Worm (Caenorhabditis elegans) whole organism, L1 larva: ENCODE measurements around the gene C38C3.4.

ENCODE experiments used
- C04F5.9 ChIP-seq: sonication (generic microtip); optimal IDR thresholded peaks from 2 replicates; lab custom pipeline; 2016; ENCODE audit warnings: missing genetic modification characterization, missing compliant biosample characterization
- C34B4.2 ChIP-seq: sonication (generic microtip); optimal IDR thresholded peaks from 2 replicates; lab custom pipeline; 2017; ENCODE audit warnings: mild to moderate bottlenecking, missing genetic modification characterization, missing compliant biosample characterization
- aly-2 ChIP-seq: fragments of 150-350 bp; optimal IDR thresholded peaks from 2 replicates; lab custom pipeline; 2014; ENCODE audit warnings: missing biosample characterization, missing genetic modification characterization
- ama-1 ChIP-seq: fragments of 150-350 bp; optimal IDR thresholded peaks from 2 replicates; lab custom pipeline; 2014
- blmp-1 ChIP-seq: fragments of 150-350 bp; optimal IDR thresholded peaks from 2 replicates; lab custom pipeline; 2014; ENCODE audit warnings: missing biosample characterization, missing genetic modification characterization
- ceh-63 ChIP-seq: fragments of 200-800 bp; sonication (Bioruptor generic); optimal IDR thresholded peaks from 2 replicates; lab custom pipeline; 2018; ENCODE audit warnings: mild to moderate bottlenecking, missing genetic modification characterization, missing compliant biosample characterization
- ceh-90 ChIP-seq: sonication (generic microtip); optimal IDR thresholded peaks from 2 replicates; lab custom pipeline; 2016; ENCODE audit warnings: missing genetic modification characterization, missing compliant biosample characterization
- ces-1 ChIP-seq: fragments of 150-350 bp; optimal IDR thresholded peaks from 2 replicates; lab custom pipeline; 2014; ENCODE audit warnings: missing biosample characterization, missing genetic modification reagents, missing genetic modification characterization
- dpl-1 ChIP-seq, 3 experiments: fragments of 150-350 bp in 2 of 3; sonication (generic microtip) in 1 of 3; optimal IDR thresholded peaks; 2 replicates each; lab custom pipeline; 2014 to 2017; ENCODE audit warnings: missing biosample characterization in 3 of 3, missing genetic modification characterization in 3 of 3, missing genetic modification reagents in 3 of 3
- dsc-1 ChIP-seq: sonication (generic microtip); optimal IDR thresholded peaks from 2 replicates; lab custom pipeline; 2016; ENCODE audit warnings: mild to moderate bottlenecking, missing genetic modification characterization, missing compliant biosample characterization
- efl-1 ChIP-seq, 4 experiments: fragments of 150-350 bp; optimal IDR thresholded peaks in 3 of 4; peaks in 1 of 4; 1 replicate in 1 of 4; 2 replicates in 3 of 4; lab custom pipeline; 2014; ENCODE audit warnings: missing biosample characterization in 2 of 4, missing genetic modification characterization in 2 of 4, missing genetic modification reagents in 2 of 4
- efl-3 ChIP-seq: fragments of 200-800 bp; sonication (Bioruptor generic); optimal IDR thresholded peaks from 2 replicates; lab custom pipeline; 2018; ENCODE audit warnings: mild to moderate bottlenecking, missing genetic modification characterization, missing compliant biosample characterization
- egl-27 ChIP-seq, 2 experiments: fragments of 150-350 bp in 1 of 2; sonication (generic microtip); optimal IDR thresholded peaks; 3 replicates each; lab custom pipeline; 2017 to 2018; ENCODE audit warnings: missing biosample characterization in 2 of 2, missing genetic modification characterization in 2 of 2, missing genetic modification reagents in 2 of 2
- elt-3 ChIP-seq, 6 experiments: fragments of 150-350 bp in 1 of 6; sonication (generic microtip); optimal IDR thresholded peaks; 2 replicates each; lab custom pipeline; 2017 to 2018; ENCODE audit warnings: missing biosample characterization in 6 of 6, missing genetic modification characterization in 6 of 6, inconsistent platforms in 1 of 6
- fkh-4 ChIP-seq: sonication (generic microtip); optimal IDR thresholded peaks from 2 replicates; lab custom pipeline; 2016; ENCODE audit warnings: missing compliant biosample characterization, missing genetic modification characterization, borderline replicate concordance
- fkh-8 ChIP-seq: sonication (generic microtip); optimal IDR thresholded peaks from 2 replicates; lab custom pipeline; 2016; ENCODE audit warnings: mild to moderate bottlenecking, missing genetic modification characterization, missing compliant biosample characterization
- fos-1 ChIP-seq: fragments of 150-350 bp; optimal IDR thresholded peaks from 2 replicates; lab custom pipeline; 2014; ENCODE audit warnings: missing biosample characterization, missing genetic modification characterization
- hlh-4 ChIP-seq: sonication (generic microtip); optimal IDR thresholded peaks from 2 replicates; lab custom pipeline; 2016; ENCODE audit warnings: mild to moderate bottlenecking, missing genetic modification characterization, missing compliant biosample characterization
- hpl-2 ChIP-seq: fragments of 150-350 bp; optimal IDR thresholded peaks from 2 replicates; lab custom pipeline; 2014; ENCODE audit warnings: missing biosample characterization, missing genetic modification reagents, missing genetic modification characterization
- irx-1 ChIP-seq: sonication (generic microtip); optimal IDR thresholded peaks from 2 replicates; lab custom pipeline; 2016; ENCODE audit warnings: missing genetic modification characterization, missing compliant biosample characterization
- isw-1 ChIP-seq: fragments of 200-800 bp; sonication (Bioruptor generic); IDR thresholded peaks from 2 replicates; pipeline ENCODE4 v1.3.6; 2022; ENCODE audit warnings: missing genetic modification characterization, missing compliant biosample characterization
- jun-1 ChIP-seq: fragments of 150-350 bp; optimal IDR thresholded peaks from 2 replicates; lab custom pipeline; 2014; ENCODE audit warnings: missing biosample characterization, missing genetic modification reagents, missing genetic modification characterization
- lin-13 ChIP-seq: fragments of 150-350 bp; optimal IDR thresholded peaks from 2 replicates; lab custom pipeline; 2014; ENCODE audit warnings: missing biosample characterization, missing genetic modification reagents, missing genetic modification characterization
- lin-15B ChIP-seq: fragments of 150-350 bp; sonication (generic microtip); optimal IDR thresholded peaks from 3 replicates; lab custom pipeline; 2014; ENCODE audit warnings: missing biosample characterization, missing genetic modification characterization
- lin-35 ChIP-seq, 2 experiments: fragments of 150-350 bp; optimal IDR thresholded peaks; 2 replicates each; lab custom pipeline; 2014; ENCODE audit warnings: missing biosample characterization in 2 of 2, missing genetic modification characterization in 2 of 2, missing genetic modification reagents in 2 of 2
- lir-3 ChIP-seq: sonication (generic microtip); optimal IDR thresholded peaks from 2 replicates; lab custom pipeline; 2016; ENCODE audit warnings: mild to moderate bottlenecking, missing genetic modification characterization, moderate library complexity, missing compliant biosample characterization; ENCODE audit not compliant: poor library complexity
- lsy-2 ChIP-seq, 2 experiments: fragments of 150-350 bp; optimal IDR thresholded peaks; 2 replicates each; lab custom pipeline; 2014; ENCODE audit warnings: missing biosample characterization in 2 of 2, missing genetic modification characterization in 2 of 2
- mdl-1 ChIP-seq, 2 experiments: fragments of 150-350 bp; optimal IDR thresholded peaks; 2 replicates each; lab custom pipeline; 2014 to 2017; ENCODE audit warnings: missing biosample characterization in 2 of 2, missing genetic modification characterization in 2 of 2, inconsistent platforms in 1 of 2
- mep-1 ChIP-seq: fragments of 150-350 bp; optimal IDR thresholded peaks from 2 replicates; lab custom pipeline; 2014; ENCODE audit warnings: missing biosample characterization, missing genetic modification characterization
- nhr-11 ChIP-seq: fragments of 150-350 bp; optimal IDR thresholded peaks from 2 replicates; lab custom pipeline; 2014; ENCODE audit warnings: missing biosample characterization, missing genetic modification characterization
- nhr-12 ChIP-seq: sonication (generic microtip); optimal IDR thresholded peaks from 2 replicates; lab custom pipeline; 2017; ENCODE audit warnings: missing biosample characterization, missing genetic modification characterization
- nhr-19 ChIP-seq: fragments of 200-800 bp; sonication (Bioruptor generic); conservative IDR thresholded peaks from 2 replicates; pipeline ENCODE4 v1.3.6; 2022; ENCODE audit warnings: missing genetic modification characterization, missing compliant biosample characterization
- nhr-237 ChIP-seq: fragments of 150-350 bp; optimal IDR thresholded peaks from 2 replicates; lab custom pipeline; 2014; ENCODE audit warnings: missing biosample characterization, missing genetic modification characterization
- nhr-77 ChIP-seq: fragments of 150-350 bp; optimal IDR thresholded peaks from 2 replicates; lab custom pipeline; 2014; ENCODE audit warnings: missing biosample characterization, missing genetic modification characterization
- nhr-90 ChIP-seq: sonication (generic microtip); optimal IDR thresholded peaks from 2 replicates; lab custom pipeline; 2016; ENCODE audit warnings: mild to moderate bottlenecking, missing genetic modification characterization, missing compliant biosample characterization; ENCODE audit not compliant: poor library complexity
- swsn-7 ChIP-seq: sonication (generic microtip); optimal IDR thresholded peaks from 2 replicates; lab custom pipeline; 2016; ENCODE audit warnings: missing genetic modification characterization, missing compliant biosample characterization
- tbx-2 ChIP-seq: sonication (generic microtip); optimal IDR thresholded peaks from 2 replicates; lab custom pipeline; 2016; ENCODE audit warnings: missing genetic modification characterization, missing compliant biosample characterization
- unc-86 ChIP-seq: sonication (generic microtip); optimal IDR thresholded peaks from 2 replicates; lab custom pipeline; 2016; ENCODE audit warnings: missing genetic modification characterization, missing compliant biosample characterization
- unc-98 ChIP-seq: fragments of 200-800 bp; sonication (Bioruptor generic); IDR thresholded peaks from 2 replicates; pipeline ENCODE4 v1.3.6; 2022; ENCODE audit warnings: missing genetic modification characterization, missing compliant biosample characterization

Gene C38C3.4

ce11 chrV:1522485-1522884, 40.6 kb downstream of the C38C3.4 start, which contains the start of gene str-243:
Gene str-243, plus strand, starts transcription at chrV:1522785.
- TF ChIP-seq lir-3 (tag; lab: Kevin White, UChicago) (no peak), efl-1 (optimal IDR thresholded peaks at IDR 0.05; lab: Kevin White, UChicago) (no peak), efl-1 (GFP tag; optimal IDR thresholded peaks at IDR 0.05 in 1 of 2; lab: Kevin White, UChicago) (peak in 1 of 2 experiments; percentile 9)
- TF ChIP-seq, all 84 proteins: peak for 1

ce11 chrV:1527985-1528384, 46.1 kb downstream of the C38C3.4 start, which contains the start of gene str-236:
Gene str-236, minus strand, starts transcription at chrV:1528085.
- TF ChIP-seq unc-98 (GFP tag; lab: Robert Waterston, UW) = no peak
- no peak for TF ChIP-seq mdl-1 (tag; optimal IDR thresholded peaks at IDR 0.05; lab: Kevin White, UChicago)
- no peak for TF ChIP-seq ceh-63 (GFP tag; lab: Kevin White, UChicago)
- TF ChIP-seq dpl-1 (GFP tag; optimal IDR thresholded peaks at IDR 0.05; lab: Kevin White, UChicago) = no peak
- no peak for TF ChIP-seq nhr-77
- no peak for TF ChIP-seq lin-13
- TF ChIP-seq mep-1 (tag; lab: Kevin White, UChicago) = no peak
- TF ChIP-seq nhr-90 (tag; lab: Kevin White, UChicago) = no peak
- no peak for TF ChIP-seq hlh-4 (tag; lab: Kevin White, UChicago)
- no peak for TF ChIP-seq fkh-4 (tag; lab: Kevin White, UChicago)
- TF ChIP-seq ces-1 = no peak
- TF ChIP-seq isw-1 = no peak

- TF ChIP-seq unc-86 (tag; lab: Kevin White, UChicago) (no peak), C34B4.2 (no peak), isw-1 (no peak), aly-2 (no peak), elt-3 (tag; optimal IDR thresholded peaks at IDR 0.05; lab: Kevin White, UChicago) (no peak), ceh-90 (no peak), nhr-11 (no peak), lin-15B (tag; lab: Kevin White, UChicago) (no peak), dsc-1 (tag; lab: Kevin White, UChicago) (no peak), nhr-237 (tag; lab: Kevin White, UChicago) (no peak), nhr-12 (no peak), fkh-4 (tag; lab: Kevin White, UChicago) (no peak), egl-27 (tag; optimal IDR thresholded peaks at IDR 0.05; lab: Kevin White, UChicago) (no peak), tbx-2 (no peak), swsn-7 (tag; lab: Kevin White, UChicago) (no peak), lsy-2 (tag; optimal IDR thresholded peaks at IDR 0.05; lab: Kevin White, UChicago) (no peak), ceh-63 (GFP tag; lab: Kevin White, UChicago) (no peak)
Observed at ce11 chrV:1531159-1531558, 49.3 kb downstream of the C38C3.4 start, which contains the start of gene K02H11.4. Gene K02H11.4, minus strand, starts transcription at chrV:1531259.

ce11 chrV:1532455-1532854, 50.6 kb downstream of the C38C3.4 start:
- TF ChIP-seq jun-1 (tag; lab: Kevin White, UChicago) (no peak), ama-1 (lab: Kevin White, UChicago) (no peak), mdl-1 (tag; optimal IDR thresholded peaks at IDR 0.05; lab: Kevin White, UChicago) (no peak), fos-1 (tag; lab: Kevin White, UChicago) (no peak), irx-1 (no peak), fkh-8 (no peak), efl-1 (optimal IDR thresholded peaks at IDR 0.05; lab: Kevin White, UChicago) (no peak), efl-1 (GFP tag; optimal IDR thresholded peaks at IDR 0.05 in 1 of 2; lab: Kevin White, UChicago) (no peak), isw-1 (no peak), C04F5.9 (tag; lab: Kevin White, UChicago) (no peak), efl-3 (GFP tag; lab: Kevin White, UChicago) (no peak), nhr-19 (GFP tag; lab: Robert Waterston, UW) (no peak), lin-35 (GFP tag; optimal IDR thresholded peaks at IDR 0.05; lab: Kevin White, UChicago) (no peak), hpl-2 (GFP tag; lab: Kevin White, UChicago) (no peak), lir-3 (tag; lab: Kevin White, UChicago) (no peak), blmp-1 (no peak), dsc-1 (tag; lab: Kevin White, UChicago) (no peak)
